Fruit fly (Drosophila melanogaster) whole organism, embryonic: ENCODE measurements around the gene HemK1.

Experiments used
- CG10267 ChIP-seq: fragments of 200-800 bp; sonication (Bioruptor generic); optimal IDR thresholded peaks from 2 replicates; lab custom pipeline; 2018; ENCODE audit warnings: missing biosample characterization, mild to moderate bottlenecking, missing genetic modification characterization, moderate library complexity
- CG10565 ChIP-seq: fragments of 200-800 bp; sonication (Bioruptor generic); optimal IDR thresholded peaks from 3 replicates; lab custom pipeline; 2016; ENCODE audit warnings: missing biosample characterization, mild to moderate bottlenecking, missing genetic modification characterization
- CG10654 ChIP-seq: fragments of 200-800 bp; sonication (Bioruptor generic); optimal IDR thresholded peaks from 2 replicates; lab custom pipeline; 2016; ENCODE audit warnings: missing biosample characterization, missing genetic modification characterization
- CG11093 ChIP-seq: fragments of 200-800 bp; sonication (Bioruptor generic); IDR thresholded peaks from 3 replicates; pipeline ENCODE4 v1.3.6; 2022; ENCODE audit warnings: missing biosample characterization, missing genetic modification characterization
- CG11398 ChIP-seq: fragments of 200-800 bp; sonication (Bioruptor generic); optimal IDR thresholded peaks from 2 replicates; lab custom pipeline; 2016; ENCODE audit warnings: missing biosample characterization, missing genetic modification characterization
- CG11695 ChIP-seq: fragments of 200-800 bp; sonication (Bioruptor generic); IDR thresholded peaks from 3 replicates; pipeline ENCODE4 v1.3.6; 2022; ENCODE audit warnings: missing biosample characterization, missing genetic modification characterization
- CG14014 ChIP-seq: fragments of 200-800 bp; sonication (Bioruptor generic); IDR thresholded peaks from 2 replicates; pipeline ENCODE4 v1.3.6; 2022; ENCODE audit warnings: missing biosample characterization, missing genetic modification characterization
- CG1647 ChIP-seq: fragments of 200-800 bp; sonication (Bioruptor generic); optimal IDR thresholded peaks from 3 replicates; lab custom pipeline; 2016; ENCODE audit warnings: missing biosample characterization, missing genetic modification characterization
- CG17361 ChIP-seq: fragments of 200-800 bp; sonication (Bioruptor generic); IDR thresholded peaks from 3 replicates; pipeline ENCODE4 v1.3.6; 2022; ENCODE audit warnings: missing biosample characterization, missing genetic modification characterization
- CG2199 ChIP-seq: fragments of 200-800 bp; sonication (Bioruptor generic); IDR thresholded peaks from 3 replicates; pipeline ENCODE4 v1.3.6; 2022; ENCODE audit warnings: missing biosample characterization, missing genetic modification characterization
- CG2712 ChIP-seq: fragments of 200-800 bp; optimal IDR thresholded peaks from 3 replicates; lab custom pipeline; 2019; ENCODE audit warnings: missing biosample characterization, mild to moderate bottlenecking, missing genetic modification characterization, moderate library complexity
- CG30020 ChIP-seq: fragments of 200-800 bp; optimal IDR thresholded peaks from 2 replicates; lab custom pipeline; 2019; ENCODE audit warnings: missing biosample characterization, mild to moderate bottlenecking, missing genetic modification characterization, moderate library complexity
- CG31224 ChIP-seq: fragments of 200-800 bp; sonication (Bioruptor generic); IDR thresholded peaks from 2 replicates; pipeline ENCODE4 v1.3.6; 2022; ENCODE audit warnings: missing biosample characterization, missing genetic modification characterization
- CG42726 ChIP-seq: fragments of 200-800 bp; sonication (Bioruptor generic); IDR thresholded peaks from 2 replicates; pipeline ENCODE4 v1.3.6; 2022; ENCODE audit warnings: missing biosample characterization, missing genetic modification characterization; ENCODE audit not compliant: partially characterized antibody
- CG4707 ChIP-seq: fragments of 200-800 bp; sonication (Bioruptor generic); optimal IDR thresholded peaks from 2 replicates; lab custom pipeline; 2018; ENCODE audit warnings: missing biosample characterization, mild to moderate bottlenecking, missing genetic modification characterization, moderate library complexity
- CG5180 ChIP-seq: fragments of 200-800 bp; sonication (Bioruptor generic); optimal IDR thresholded peaks from 3 replicates; lab custom pipeline; 2017; ENCODE audit warnings: missing biosample characterization, missing genetic modification characterization, mild to moderate bottlenecking, moderate library complexity, missing genetic modification reagents
- CG6175 ChIP-seq: fragments of 200-800 bp; sonication (Bioruptor generic); IDR thresholded peaks from 3 replicates; pipeline ENCODE4 v1.3.6; 2022; ENCODE audit warnings: missing biosample characterization, missing genetic modification characterization
- CG6791 ChIP-seq: fragments of 200-800 bp; sonication (Bioruptor generic); IDR thresholded peaks from 3 replicates; pipeline ENCODE4 v1.3.6; 2022; ENCODE audit warnings: missing biosample characterization, missing genetic modification characterization; ENCODE audit not compliant: partially characterized antibody
- CG6813 ChIP-seq: fragments of 200-800 bp; sonication (Bioruptor generic); optimal IDR thresholded peaks from 2 replicates; lab custom pipeline; 2017; ENCODE audit warnings: missing biosample characterization, missing genetic modification characterization, mild to moderate bottlenecking, moderate library complexity, missing genetic modification reagents
- CG8359 ChIP-seq: fragments of 200-800 bp; sonication (Bioruptor generic); optimal IDR thresholded peaks from 2 replicates; lab custom pipeline; 2017; ENCODE audit warnings: missing biosample characterization, mild to moderate bottlenecking, missing genetic modification characterization, borderline replicate concordance
- Lpt ChIP-seq: fragments of >200 bp; optimal IDR thresholded peaks from 2 replicates; lab custom pipeline; 2018; ENCODE audit warnings: missing biosample characterization, missing genetic modification characterization
- MBD-R2 ChIP-seq: fragments of 200-800 bp; sonication (Bioruptor generic); IDR thresholded peaks from 2 replicates; pipeline ENCODE4 v1.3.6; 2022; ENCODE audit warnings: missing biosample characterization, missing genetic modification characterization
- NC2α ChIP-seq: fragments of 200-800 bp; sonication (Bioruptor generic); optimal IDR thresholded peaks from 2 replicates; lab custom pipeline; 2016; ENCODE audit warnings: missing biosample characterization, missing genetic modification characterization
- NK7.1 ChIP-seq: fragments of 200-800 bp; sonication (Bioruptor generic); optimal IDR thresholded peaks from 3 replicates; lab custom pipeline; 2016; ENCODE audit warnings: missing biosample characterization, missing genetic modification characterization
- PHDP ChIP-seq: fragments of 200-800 bp; sonication (Bioruptor generic); optimal IDR thresholded peaks from 3 replicates; lab custom pipeline; 2018; ENCODE audit warnings: missing biosample characterization, mild to moderate bottlenecking, missing genetic modification characterization, moderate library complexity
- Six4 ChIP-seq: fragments of 200-800 bp; sonication (Bioruptor generic); optimal IDR thresholded peaks from 2 replicates; lab custom pipeline; 2016; ENCODE audit warnings: missing biosample characterization, missing genetic modification characterization
- al ChIP-seq: fragments of 200-800 bp; sonication (Bioruptor generic); IDR thresholded peaks from 2 replicates; pipeline ENCODE4 v1.3.6; 2022; ENCODE audit warnings: missing biosample characterization, missing genetic modification characterization
- aop ChIP-seq: fragments of 200-800 bp; sonication (Bioruptor generic); IDR thresholded peaks from 2 replicates; pipeline ENCODE4 v1.3.6; 2022; ENCODE audit warnings: missing biosample characterization, missing genetic modification characterization
- bsh ChIP-seq, 2 experiments: fragments of 200-800 bp; sonication (Bioruptor generic); optimal IDR thresholded peaks; 2 replicates each; lab custom pipeline; 2017 to 2018; ENCODE audit warnings: mild to moderate bottlenecking in 2 of 2, missing biosample characterization in 2 of 2, missing genetic modification characterization in 2 of 2, moderate library complexity in 1 of 2
- croc ChIP-seq: fragments of 200-800 bp; sonication (Bioruptor generic); conservative IDR thresholded peaks from 3 replicates; pipeline ENCODE4 v1.3.6; 2022; ENCODE audit warnings: missing biosample characterization, missing genetic modification characterization
- dmrt11E ChIP-seq: fragments of 200-800 bp; sonication (Bioruptor generic); optimal IDR thresholded peaks from 3 replicates; lab custom pipeline; 2018; ENCODE audit warnings: missing biosample characterization, mild to moderate bottlenecking, missing genetic modification characterization, moderate library complexity
- dysf ChIP-seq: fragments of 200-800 bp; sonication (Bioruptor generic); IDR thresholded peaks from 3 replicates; pipeline ENCODE4 v1.3.6; 2022; ENCODE audit warnings: missing biosample characterization, missing genetic modification characterization
- gfzf ChIP-seq: fragments of 200-800 bp; sonication (Bioruptor generic); optimal IDR thresholded peaks from 2 replicates; lab custom pipeline; 2016; ENCODE audit warnings: missing biosample characterization, mild to moderate bottlenecking, missing genetic modification characterization, moderate library complexity
- gro ChIP-seq: fragments of 200-800 bp; sonication (Bioruptor generic); optimal IDR thresholded peaks from 2 replicates; lab custom pipeline; 2016; ENCODE audit warnings: missing biosample characterization, missing genetic modification characterization
- gsb ChIP-seq: fragments of 200-800 bp; sonication (Bioruptor generic); IDR thresholded peaks from 2 replicates; pipeline ENCODE4 v1.3.6; 2022; ENCODE audit warnings: missing biosample characterization, missing genetic modification characterization
- gsb-n ChIP-seq: fragments of 200-800 bp; sonication (Bioruptor generic); optimal IDR thresholded peaks from 3 replicates; lab custom pipeline; 2018; ENCODE audit warnings: missing biosample characterization, mild to moderate bottlenecking, missing genetic modification characterization
- hth ChIP-seq: fragments of >200 bp; optimal IDR thresholded peaks from 2 replicates; lab custom pipeline; 2017; ENCODE audit warnings: inconsistent platforms
- ken ChIP-seq: fragments of 200-800 bp; sonication (Bioruptor generic); IDR thresholded peaks from 3 replicates; pipeline ENCODE4 v1.3.6; 2022; ENCODE audit warnings: missing biosample characterization, missing genetic modification characterization
- lab ChIP-seq: fragments of 200-800 bp; sonication (Bioruptor generic); optimal IDR thresholded peaks from 3 replicates; lab custom pipeline; 2017; ENCODE audit warnings: missing biosample characterization, missing genetic modification characterization, mild to moderate bottlenecking, moderate library complexity, missing genetic modification reagents
- lilli ChIP-seq: fragments of 200-800 bp; sonication (Bioruptor generic); optimal IDR thresholded peaks from 3 replicates; lab custom pipeline; 2016; ENCODE audit warnings: missing biosample characterization, missing genetic modification characterization
- lola ChIP-seq, 3 experiments: fragments of >200 bp in 2 of 3; fragments of 200-800 bp in 1 of 3; sonication (Bioruptor generic) in 1 of 3; optimal IDR thresholded peaks; 2 replicates each; lab custom pipeline; 2017 to 2019; ENCODE audit warnings: missing biosample characterization in 3 of 3, missing genetic modification characterization in 3 of 3, mild to moderate bottlenecking in 1 of 3, moderate library complexity in 1 of 3
- nerfin-1 ChIP-seq: fragments of 200-800 bp; sonication (Bioruptor generic); optimal IDR thresholded peaks from 3 replicates; lab custom pipeline; 2019; ENCODE audit warnings: missing biosample characterization, mild to moderate bottlenecking, missing genetic modification characterization, moderate library complexity
- pho ChIP-seq: fragments of 200-800 bp; sonication (Bioruptor generic); optimal IDR thresholded peaks from 2 replicates; lab custom pipeline; 2016; ENCODE audit warnings: missing biosample characterization, missing genetic modification characterization
- psq ChIP-seq: fragments of 200-800 bp; sonication (Bioruptor generic); optimal IDR thresholded peaks from 2 replicates; lab custom pipeline; 2017; ENCODE audit warnings: missing biosample characterization, missing genetic modification characterization
- pum ChIP-seq: fragments of 200-800 bp; sonication (Bioruptor generic); optimal IDR thresholded peaks from 2 replicates; lab custom pipeline; 2016; ENCODE audit warnings: missing biosample characterization, missing genetic modification characterization
- row ChIP-seq: fragments of 200-800 bp; sonication (Bioruptor generic); IDR thresholded peaks from 3 replicates; pipeline ENCODE4 v1.3.6; 2022; ENCODE audit warnings: missing biosample characterization, missing genetic modification characterization
- sug ChIP-seq: fragments of 200-800 bp; optimal IDR thresholded peaks from 2 replicates; lab custom pipeline; 2019; ENCODE audit warnings: missing biosample characterization, mild to moderate bottlenecking, missing genetic modification characterization, moderate library complexity
- unpg ChIP-seq: fragments of 200-800 bp; sonication (Bioruptor generic); optimal IDR thresholded peaks from 3 replicates; lab custom pipeline; 2018; ENCODE audit warnings: missing biosample characterization, mild to moderate bottlenecking, missing genetic modification characterization, moderate library complexity
- vfl ChIP-seq: fragments of 200-800 bp; sonication (Bioruptor generic); optimal IDR thresholded peaks from 2 replicates; lab custom pipeline; 2016; ENCODE audit warnings: missing biosample characterization, missing genetic modification characterization
- vnd ChIP-seq: fragments of 200-800 bp; sonication (Bioruptor generic); IDR thresholded peaks from 3 replicates; pipeline ENCODE4 v1.3.6; 2022; ENCODE audit warnings: missing biosample characterization, missing genetic modification characterization; ENCODE audit not compliant: partially characterized antibody

The HemK1 gene

DNA sequence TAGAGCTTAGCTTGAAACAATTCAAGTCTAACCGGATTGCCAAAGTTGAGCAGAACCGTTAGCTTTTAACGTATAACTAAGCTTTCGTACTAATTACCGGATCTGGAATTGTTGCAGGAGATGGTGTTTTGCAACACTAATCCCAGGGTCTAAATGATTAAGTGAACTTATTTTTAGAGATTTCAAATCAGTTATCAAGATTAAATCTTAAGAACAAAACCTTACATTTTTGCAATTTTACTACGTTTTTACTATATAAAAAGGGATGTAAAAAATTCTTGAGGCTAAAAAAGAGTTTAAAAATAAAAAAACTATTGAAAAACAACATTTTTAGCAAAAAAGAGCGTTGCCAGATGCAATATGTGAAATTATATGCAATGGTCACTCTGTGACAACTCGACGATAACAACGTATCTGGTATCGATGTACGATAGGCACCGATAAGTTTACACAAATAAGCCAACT is 21.2 kb upstream of the HemK1 start, which contains the start of the genes KFase and epsilonCOP (continued):
- TF ChIP-seq CG17361 (GFP tag; lab: Robert Waterston, UW) (peak; percentile 80; the same call in 2 of the 3 replicates), CG1647 (GFP tag; lab: Kevin White, UChicago) (peak; percentile 57), pum (no peak), NK7.1 (GFP tag; lab: Kevin White, UChicago) (no peak), vfl (GFP tag; lab: Kevin White, UChicago) (peak; percentile 60), CG10565 (no peak), CG2199 (GFP tag; lab: Robert Waterston, UW) (no peak), Lpt (GFP tag; lab: Kevin White, UChicago) (no peak), CG6791 (GFP tag; lab: Robert Waterston, UW) (peak; percentile 81), CG4707 (GFP tag; lab: Kevin White, UChicago) (no peak), hth (lab: Kevin White, UChicago) (no peak), gro (GFP tag; lab: Kevin White, UChicago) (peak; percentile 49), CG5180 (GFP tag; lab: Kevin White, UChicago) (no peak), lilli (GFP tag; lab: Kevin White, UChicago) (peak; percentile 79), ken (0 out of 3 replicates have a peak, but pooled peaks have one; percentile 38), NC2α (GFP tag; lab: Kevin White, UChicago) (no peak), gsb (GFP tag; lab: Robert Waterston, UW) (no peak), MBD-R2 (peak; percentile 44; the same call in 1 of the 2 replicates), dmrt11E (tag; lab: Kevin White, UChicago) (no peak), CG31224 (GFP tag; lab: Robert Waterston, UW) (peak; percentile 20; the same call in 1 of the 2 replicates), CG10654 (GFP tag; lab: Kevin White, UChicago) (peak; percentile 44), sug (peak; percentile 70), CG6813 (no peak), aop (GFP tag; lab: Robert Waterston, UW) (no peak), CG10267 (tag; lab: Kevin White, UChicago) (peak; percentile 95), pho (GFP tag; lab: Kevin White, UChicago) (peak; percentile 54), vnd (GFP tag; lab: Robert Waterston, UW) (peak; percentile 58), PHDP (peak; percentile 60), unpg (peak; percentile 37), row (GFP tag; lab: Robert Waterston, UW) (peak; percentile 68), CG11695 (GFP tag; lab: Robert Waterston, UW) (no peak), croc (GFP tag; lab: Robert Waterston, UW) (no peak), CG14014 (GFP tag; lab: Robert Waterston, UW) (no peak), dysf (no peak), lola (GFP tag; optimal IDR thresholded peaks at IDR 0.05; lab: Kevin White, UChicago) (peak in 1 of 3 experiments; percentile 38), nerfin-1 (tag; lab: Kevin White, UChicago) (peak; percentile 22), gsb-n (peak; percentile 58), CG6175 (no peak), CG2712 (peak; percentile 72), gfzf (GFP tag; lab: Kevin White, UChicago) (peak; percentile 59), CG11093 (0 out of 3 replicates have a peak, but pooled peaks have one; percentile 12), CG42726 (peak; percentile 40; the same call in 1 of the 2 replicates), lab (peak; percentile 80), Six4 (GFP tag; lab: Kevin White, UChicago) (no peak), CG11398 (peak; percentile 22), bsh (GFP tag; optimal IDR thresholded peaks at IDR 0.05; lab: Kevin White, UChicago) (peak in 1 of 2 experiments; percentile 36), CG30020 (tag; lab: Kevin White, UChicago) (peak; percentile 64), al (GFP tag; lab: Robert Waterston, UW) (peak; percentile 23; the same call in 1 of the 2 replicates), CG8359 (GFP tag; lab: Kevin White, UChicago) (no peak), psq (no peak)
